Worm (Caenorhabditis elegans): Measurements from ENCODE around the gene Y66D12A.6.

The Y66D12A.6 gene

DNA sequence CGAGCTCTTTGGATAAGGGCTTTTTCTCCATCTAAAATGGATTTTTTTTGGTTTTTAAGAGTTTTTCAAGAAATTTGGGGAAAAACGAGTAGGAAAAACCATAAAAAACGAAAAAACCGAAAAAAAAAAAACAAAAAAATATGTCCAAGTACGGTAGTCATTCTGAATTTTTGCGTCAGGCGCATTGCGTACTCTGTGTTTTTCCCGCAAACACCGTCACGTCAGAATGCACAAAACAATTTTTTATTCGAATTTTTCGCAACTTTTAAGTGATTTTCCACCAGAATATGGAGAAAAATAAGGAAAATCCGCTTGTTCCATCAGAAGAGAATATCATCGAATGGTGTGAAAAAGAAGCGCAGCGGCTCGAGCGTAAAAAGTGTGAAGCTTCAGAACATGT lies at the start of gene Y66D12A.6, which contains the start of gene ceh-92:
Gene Y66D12A.6, minus strand, starts transcription at position 31 of the 400 bp plus-strand sequence.
Gene ceh-92, plus strand, starts transcription at position 229 of the 400 bp plus-strand sequence.
- TF ChIP-seq W03F9.2 (tag; optimal IDR thresholded peaks at IDR 0.05), result no peak
- no peak for TF ChIP-seq dao-5 (tag; optimal IDR thresholded peaks at IDR 0.05)
- TF ChIP-seq him-1 (tag; optimal IDR thresholded peaks at IDR 0.05), result no peak

DNA sequence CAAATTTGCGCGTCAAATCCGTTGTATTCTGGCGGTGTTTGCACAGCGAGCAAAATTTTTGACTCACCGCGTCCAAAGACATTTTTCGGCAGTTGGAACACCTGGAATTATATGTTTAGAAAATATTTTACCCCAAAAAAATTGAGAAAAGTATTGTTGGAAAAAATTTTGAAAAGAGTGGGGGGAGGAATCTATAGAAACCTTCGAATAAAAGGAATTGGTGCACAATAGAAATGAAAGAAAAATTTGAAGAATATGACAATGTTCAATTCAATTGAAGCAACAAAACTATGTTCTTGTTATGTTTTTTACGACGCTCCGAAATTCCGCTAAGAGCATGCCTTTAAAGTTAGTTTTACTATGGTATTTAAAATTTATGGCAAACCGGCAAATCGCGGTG lies 48.2 kb upstream of the Y66D12A.6 start, which contains the start of gene Y66A7A.7:
Gene Y66A7A.7, minus strand, starts transcription at position 101 of the 400 bp plus-strand sequence.
- no peak for TF ChIP-seq W03F9.2 (tag; optimal IDR thresholded peaks at IDR 0.05)
- no peak for TF ChIP-seq dao-5 (tag; optimal IDR thresholded peaks at IDR 0.05)
- TF ChIP-seq him-1 (tag; optimal IDR thresholded peaks at IDR 0.05), result no peak

DNA sequence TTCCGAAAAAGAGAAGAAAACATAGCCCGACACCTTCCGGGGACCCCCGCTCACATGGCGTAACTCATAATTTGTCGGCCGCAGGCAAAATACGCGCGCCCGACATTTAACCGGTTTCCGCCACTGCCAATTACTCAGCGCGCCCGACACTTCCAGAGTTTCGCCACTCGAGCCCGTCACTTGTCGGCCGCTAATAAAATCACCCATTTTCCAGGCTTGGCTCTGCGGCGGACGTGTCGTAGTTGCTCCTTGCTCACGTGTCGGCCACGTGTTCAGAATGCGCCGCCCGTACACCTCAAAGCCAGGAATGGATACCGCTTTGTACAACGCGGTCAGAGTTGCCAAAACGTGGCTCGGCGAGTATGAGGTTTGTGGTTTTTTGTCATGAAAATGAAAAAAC lies 46.4 kb upstream of the Y66D12A.6 start:
- no peak for TF ChIP-seq dao-5 (tag; optimal IDR thresholded peaks at IDR 0.05)
- no peak for TF ChIP-seq him-1 (tag; optimal IDR thresholded peaks at IDR 0.05)

DNA sequence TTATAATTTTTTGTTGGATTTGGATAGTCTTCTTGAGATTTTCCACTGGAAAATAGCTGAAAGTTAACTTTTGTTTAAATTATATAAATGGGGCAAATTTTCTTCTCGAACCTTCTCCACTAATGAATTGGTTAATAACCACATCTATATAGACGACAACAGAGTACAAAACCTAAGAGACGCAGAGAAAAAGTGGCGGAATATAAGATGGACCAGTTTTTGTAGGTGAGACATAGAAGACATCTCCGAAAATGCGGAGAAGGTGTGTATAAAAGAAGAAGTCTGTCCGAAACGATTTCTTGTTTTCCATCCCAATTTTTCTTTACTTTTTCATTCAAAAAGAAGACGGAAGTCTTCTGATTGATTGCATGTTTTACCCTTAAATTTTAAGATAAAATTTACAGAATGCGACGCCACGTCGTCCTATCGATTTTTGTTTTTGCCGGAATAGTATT lies 43.7 kb upstream of the Y66D12A.6 start, which contains the start of gene gly-8:
Gene gly-8, plus strand, starts transcription at position 405 of the 455 bp plus-strand sequence.
- TF ChIP-seq him-1 (tag; optimal IDR thresholded peaks at IDR 0.05) (no peak), dao-5 (tag; optimal IDR thresholded peaks at IDR 0.05) (no peak), W03F9.2 (tag; optimal IDR thresholded peaks at IDR 0.05) (no peak)

- no peak for TF ChIP-seq dao-5 (tag; optimal IDR thresholded peaks at IDR 0.05)
- TF ChIP-seq W03F9.2 (tag; optimal IDR thresholded peaks at IDR 0.05), result no peak
- TF ChIP-seq him-1 (tag; optimal IDR thresholded peaks at IDR 0.05), result no peak
Measured at ce11 chrIII:11616446-11616845, 35.2 kb upstream of the Y66D12A.6 start, which contains the start of gene ceh-91. Gene ceh-91, plus strand, starts transcription at chrIII:11616746.

- TF ChIP-seq W03F9.2 (tag; optimal IDR thresholded peaks at IDR 0.05) (no peak), him-1 (tag; optimal IDR thresholded peaks at IDR 0.05) (no peak), dao-5 (tag; optimal IDR thresholded peaks at IDR 0.05) (no peak)
Measured at ce11 chrIII:11615802-11616201, 34.6 kb upstream of the Y66D12A.6 start.

ce11 chrIII:11614874-11615273 lies 33.7 kb upstream of the Y66D12A.6 start:
- TF ChIP-seq W03F9.2 (tag; optimal IDR thresholded peaks at IDR 0.05), result no peak
- no peak for TF ChIP-seq him-1 (tag; optimal IDR thresholded peaks at IDR 0.05)
- TF ChIP-seq dao-5 (tag; optimal IDR thresholded peaks at IDR 0.05), result no peak

DNA sequence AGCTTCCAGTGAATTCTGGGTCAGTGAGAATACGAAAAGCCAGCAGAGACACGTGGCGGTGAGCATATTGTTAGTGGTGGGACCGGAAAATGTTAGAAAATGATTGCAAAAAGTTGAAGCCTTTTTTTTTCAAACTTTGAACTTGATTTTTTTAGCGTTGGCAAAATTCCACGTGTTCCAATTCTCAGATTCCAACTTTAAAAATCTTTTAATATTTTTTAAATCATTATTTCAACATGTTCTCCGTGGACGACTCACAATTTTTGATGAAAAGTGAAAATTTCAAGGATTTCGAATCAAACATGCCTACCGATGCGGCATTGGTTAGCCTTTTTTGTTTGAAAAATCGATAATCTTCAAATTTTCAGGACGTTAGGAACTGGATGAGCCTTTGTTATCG lies 31.2 kb upstream of the Y66D12A.6 start, which contains the start of the genes Y66A7A.9 and Y66A7A.4:
Gene Y66A7A.9, minus strand, starts transcription at position 101 of the 400 bp plus-strand sequence.
Gene Y66A7A.4, plus strand, starts transcription at position 237 of the 400 bp plus-strand sequence.
- TF ChIP-seq W03F9.2 (tag; optimal IDR thresholded peaks at IDR 0.05) (no peak), dao-5 (tag; optimal IDR thresholded peaks at IDR 0.05) (no peak), him-1 (tag; optimal IDR thresholded peaks at IDR 0.05) (no peak)

- TF ChIP-seq him-1 (tag; optimal IDR thresholded peaks at IDR 0.05) (no peak), dao-5 (tag; optimal IDR thresholded peaks at IDR 0.05) (no peak), W03F9.2 (tag; optimal IDR thresholded peaks at IDR 0.05) (no peak)
Measured at ce11 chrIII:11611618-11612247, 30.5 kb upstream of the Y66D12A.6 start.

DNA sequence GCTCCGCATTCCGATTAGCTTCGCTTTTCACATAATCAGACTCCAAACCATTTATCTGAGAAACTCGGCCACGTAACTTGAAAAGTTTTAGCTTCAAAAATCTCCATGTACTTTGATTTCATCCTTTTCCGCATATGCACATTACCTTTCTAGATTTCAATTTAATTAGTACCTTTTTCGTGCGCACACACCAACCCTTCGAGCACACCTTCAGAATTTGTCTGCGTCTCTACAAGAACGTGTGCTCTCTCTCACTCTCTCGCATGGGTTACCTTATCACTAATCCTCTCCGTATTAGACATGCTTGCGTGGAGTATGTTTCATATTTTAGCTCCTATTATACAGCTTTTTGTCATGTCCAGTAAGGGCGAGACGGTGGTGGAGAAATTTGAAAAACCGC lies 28.4 kb upstream of the Y66D12A.6 start, which contains the start of gene Y66D12A.30:
Gene Y66D12A.30, plus strand, starts transcription at position 301 of the 400 bp plus-strand sequence.
- TF ChIP-seq W03F9.2 (tag; optimal IDR thresholded peaks at IDR 0.05) (no peak), him-1 (tag; optimal IDR thresholded peaks at IDR 0.05) (no peak), dao-5 (tag; optimal IDR thresholded peaks at IDR 0.05) (no peak)

DNA sequence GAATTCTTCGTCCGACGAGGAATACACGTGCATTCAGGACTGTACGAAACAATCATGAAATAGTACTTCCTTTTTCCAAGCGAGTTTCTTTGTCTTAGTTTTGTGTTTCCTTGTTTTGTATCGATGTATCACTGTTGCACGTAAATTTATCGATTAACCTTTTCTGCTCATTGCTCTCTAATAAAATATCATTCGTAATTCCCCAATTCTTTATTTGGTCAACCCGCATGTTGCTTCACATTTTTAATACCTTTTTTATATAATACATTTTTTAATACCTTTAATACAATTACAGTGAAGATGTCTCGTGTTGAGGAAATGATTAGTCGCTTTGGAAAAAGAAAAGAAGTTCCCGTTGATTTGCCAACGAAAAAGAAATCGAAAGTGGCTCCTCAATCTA lies 26.7 kb upstream of the Y66D12A.6 start, which contains the start of gene Y66D12A.1:
Gene Y66D12A.1, plus strand, starts transcription at position 301 of the 400 bp plus-strand sequence.
- TF ChIP-seq W03F9.2 (tag; optimal IDR thresholded peaks at IDR 0.05) (no peak), dao-5 (tag; optimal IDR thresholded peaks at IDR 0.05) (no peak), him-1 (tag; optimal IDR thresholded peaks at IDR 0.05) (no peak)

ce11 chrIII:11592096-11592495 lies 10.9 kb upstream of the Y66D12A.6 start:
- TF ChIP-seq him-1 (tag; optimal IDR thresholded peaks at IDR 0.05), result no peak
- no peak for TF ChIP-seq W03F9.2 (tag; optimal IDR thresholded peaks at IDR 0.05)
- TF ChIP-seq dao-5 (tag; optimal IDR thresholded peaks at IDR 0.05), result no peak

ce11 chrIII:11590255-11590654 lies 9.1 kb upstream of the Y66D12A.6 start:
- TF ChIP-seq him-1 (tag; optimal IDR thresholded peaks at IDR 0.05), result no peak
- TF ChIP-seq dao-5 (tag; optimal IDR thresholded peaks at IDR 0.05), result no peak
- TF ChIP-seq W03F9.2 (tag; optimal IDR thresholded peaks at IDR 0.05), result no peak

- no peak for TF ChIP-seq him-1 (tag; optimal IDR thresholded peaks at IDR 0.05)
- no peak for TF ChIP-seq dao-5 (tag; optimal IDR thresholded peaks at IDR 0.05)
- TF ChIP-seq W03F9.2 (tag; optimal IDR thresholded peaks at IDR 0.05), result no peak
Measured at ce11 chrIII:11589311-11589710, 8.1 kb upstream of the Y66D12A.6 start.

Data from whole organism, L4/young adult.